Worm (Caenorhabditis elegans) whole organism, L3 larva: ENCODE measurements around the gene cla-1.

Source experiments
- ZK546.5 ChIP-seq: sonication (generic microtip); optimal IDR thresholded peaks from 2 replicates; lab custom pipeline; 2017; ENCODE audit warnings: missing biosample characterization, missing genetic modification characterization
- aly-2 ChIP-seq: fragments of 150-350 bp; optimal IDR thresholded peaks from 2 replicates; lab custom pipeline; 2014; ENCODE audit warnings: missing biosample characterization, missing genetic modification characterization
- ceh-28 ChIP-seq: fragments of 150-350 bp; optimal IDR thresholded peaks from 2 replicates; lab custom pipeline; 2014; ENCODE audit warnings: missing biosample characterization, missing genetic modification reagents, missing genetic modification characterization
- ceh-9 ChIP-seq: sonication (generic microtip); optimal IDR thresholded peaks from 2 replicates; lab custom pipeline; 2018; ENCODE audit warnings: missing biosample characterization, missing genetic modification characterization
- elt-3 ChIP-seq, 3 experiments: fragments of 150-350 bp in 1 of 3; sonication (generic microtip) in 2 of 3; optimal IDR thresholded peaks; 2 replicates in 2 of 3; 4 replicates in 1 of 3; lab custom pipeline; 2014 to 2017; ENCODE audit warnings: missing biosample characterization in 3 of 3, missing genetic modification characterization in 3 of 3
- nhr-11 ChIP-seq: fragments of 150-350 bp; optimal IDR thresholded peaks from 2 replicates; lab custom pipeline; 2014; ENCODE audit warnings: missing biosample characterization, missing genetic modification characterization

DNA sequence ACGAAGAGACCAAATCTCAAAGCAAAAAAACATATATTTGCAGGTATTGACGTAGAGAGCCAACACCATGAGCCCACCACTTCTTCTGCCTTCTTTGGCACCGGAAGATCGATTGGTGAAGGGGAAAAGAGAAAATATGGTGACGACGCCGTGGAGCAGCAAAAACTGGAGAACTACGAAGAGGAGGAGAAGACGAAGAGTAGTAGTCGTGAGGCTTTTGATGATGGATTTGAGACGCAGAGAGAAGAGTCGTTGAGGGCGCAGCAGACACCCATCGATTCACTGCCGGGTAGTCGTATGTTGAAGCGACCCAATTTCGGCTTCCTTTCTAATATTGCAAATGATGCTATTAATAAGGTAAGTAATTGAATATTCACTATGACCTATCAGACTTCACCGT, 22.7 kb downstream of the cla-1 start:
- TF ChIP-seq ZK546.5 (tag; lab: Kevin White, UChicago), result no peak
- TF ChIP-seq aly-2, result no peak
- TF ChIP-seq nhr-11 (tag; lab: Kevin White, UChicago), result no peak
- no peak for TF ChIP-seq ceh-28 (tag; lab: Kevin White, UChicago)
- TF ChIP-seq ceh-9 (tag; lab: Kevin White, UChicago), result no peak
- TF ChIP-seq elt-3 (tag; optimal IDR thresholded peaks at IDR 0.05; lab: Kevin White, UChicago), result no peak
